Fruit fly (Drosophila melanogaster): ENCODE results near the gene Dnaaf4.

The Dnaaf4 gene

DNA sequence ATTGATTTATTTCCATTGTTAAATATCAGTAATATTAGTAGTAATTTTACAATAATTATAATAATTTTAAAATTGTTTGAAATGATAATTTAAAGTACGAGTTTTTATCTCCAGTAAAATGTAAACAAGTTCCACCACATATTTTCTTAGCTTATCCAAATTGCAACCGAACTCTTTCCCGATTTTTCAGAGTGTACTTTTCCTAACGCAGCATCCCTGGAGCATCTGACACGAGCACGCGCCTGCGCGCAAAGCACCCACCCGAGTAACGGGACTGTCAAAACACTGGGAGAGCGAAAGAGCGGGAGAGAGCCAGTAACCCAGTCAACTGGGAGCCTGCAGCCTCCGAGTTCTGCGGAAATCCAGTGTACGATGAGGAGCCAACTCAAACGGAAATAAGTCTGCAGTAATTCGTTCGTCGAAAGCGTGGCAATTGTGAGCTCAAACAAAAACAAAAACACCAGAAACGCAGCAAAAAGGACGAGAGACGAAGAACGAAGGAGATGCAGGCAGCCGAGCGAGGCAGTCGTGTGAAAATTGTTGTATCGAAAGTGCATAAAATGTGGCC is 35.1 kb downstream of the Dnaaf4 start, which contains the start of gene CG16854:
Gene CG16854, plus strand, starts transcription at position 365 of the 568 bp plus-strand sequence.
- TF ChIP-seq CG8632 (GFP tag; optimal IDR thresholded peaks at IDR 0.05): no peak
- TF ChIP-seq CG7368 (GFP tag; optimal IDR thresholded peaks at IDR 0.05): no peak
- no peak for TF ChIP-seq Sox14 (GFP tag; optimal IDR thresholded peaks at IDR 0.05)
- no peak for TF ChIP-seq Hr4 (GFP tag; optimal IDR thresholded peaks at IDR 0.05)
- no peak for TF ChIP-seq Met (GFP tag; optimal IDR thresholded peaks at IDR 0.05)
- TF ChIP-seq svp (GFP tag): no peak
- TF ChIP-seq CG11902 (GFP tag; optimal IDR thresholded peaks at IDR 0.05): no peak
- TF ChIP-seq CG34406 (GFP tag; optimal IDR thresholded peaks at IDR 0.05): no peak

DNA sequence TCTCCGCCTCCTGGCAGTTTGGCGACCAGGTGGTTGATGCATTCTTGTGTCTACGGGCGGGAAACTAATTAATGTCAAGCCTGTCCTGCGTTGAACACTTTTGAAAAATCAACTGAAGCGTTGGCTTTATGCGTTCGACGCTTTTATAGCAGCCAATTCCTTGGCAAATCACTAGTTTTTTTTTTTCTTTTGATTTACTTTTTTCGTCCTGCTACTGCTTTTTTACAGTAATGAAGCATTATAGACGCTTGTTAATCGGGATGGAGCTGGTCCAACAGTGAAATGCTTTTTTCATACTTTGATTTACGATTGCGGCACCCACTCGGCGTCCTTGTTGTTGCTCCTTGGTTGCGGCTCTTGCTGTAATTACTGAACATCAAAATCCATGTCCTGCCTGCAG is 36.4 kb downstream of the Dnaaf4 start, which contains the start of gene AstCC:
Gene AstCC, minus strand, starts transcription at position 101 of the 400 bp plus-strand sequence.
- TF ChIP-seq Gug (GFP tag; IDR thresholded peaks at IDR 0.05) (no peak), fkh (GFP tag; optimal IDR thresholded peaks at IDR 0.05) (no peak), Lpt (GFP tag; optimal IDR thresholded peaks at IDR 0.05) (no peak), CG6808 (GFP tag; optimal IDR thresholded peaks at IDR 0.05) (no peak), lz (GFP tag; optimal IDR thresholded peaks at IDR 0.05) (no peak), CG8119 (GFP tag; IDR thresholded peaks at IDR 0.05) (no peak), salr (GFP tag; optimal IDR thresholded peaks at IDR 0.05) (no peak), CG3032 (tag; optimal IDR thresholded peaks at IDR 0.05) (no peak), CG11294 (GFP tag; IDR thresholded peaks at IDR 0.05) (no peak), CG7368 (GFP tag; optimal IDR thresholded peaks at IDR 0.05) (no peak), Hr39 (GFP tag; optimal IDR thresholded peaks at IDR 0.05) (no peak), Eip78C (GFP tag) (no peak), dac (GFP tag; optimal IDR thresholded peaks at IDR 0.05) (no peak), Hr4 (GFP tag; optimal IDR thresholded peaks at IDR 0.05) (no peak), svp (GFP tag) (no peak), Hr38 (GFP tag; optimal IDR thresholded peaks at IDR 0.05) (no peak), Sox14 (GFP tag; optimal IDR thresholded peaks at IDR 0.05) (no peak), CG4318 (GFP tag; optimal IDR thresholded peaks at IDR 0.05) (no peak)

DNA sequence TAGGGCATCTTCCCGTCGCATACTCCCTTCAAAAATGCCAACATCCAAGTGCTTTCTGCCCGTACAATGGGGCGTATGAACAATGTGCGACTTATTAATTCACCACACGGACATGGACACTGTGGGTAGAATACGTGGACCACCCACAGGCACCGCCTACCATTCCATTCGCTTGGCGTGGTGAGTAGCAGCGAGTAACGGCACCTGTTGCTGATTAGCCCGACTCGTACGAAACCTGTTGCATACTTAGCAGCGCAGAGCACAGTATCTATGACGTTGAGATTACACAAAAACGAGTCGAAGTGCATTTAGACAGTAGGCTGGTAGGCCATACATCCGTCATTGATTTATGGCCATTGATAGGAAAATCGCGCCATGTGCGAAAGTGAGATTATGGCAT is 39.5 kb downstream of the Dnaaf4 start:
- TF ChIP-seq CG6854 (GFP tag; optimal IDR thresholded peaks at IDR 0.05) (no peak), CG10669 (GFP tag; optimal IDR thresholded peaks at IDR 0.05) (no peak), achi (GFP tag; optimal IDR thresholded peaks at IDR 0.05) (no peak), net (GFP tag; optimal IDR thresholded peaks at IDR 0.05) (no peak), ss (GFP tag; optimal IDR thresholded peaks at IDR 0.05) (no peak), OdsH (GFP tag; optimal IDR thresholded peaks at IDR 0.05) (no peak), CG8632 (GFP tag; optimal IDR thresholded peaks at IDR 0.05) (no peak), Gug (GFP tag; IDR thresholded peaks at IDR 0.05) (no peak), Sox14 (GFP tag; optimal IDR thresholded peaks at IDR 0.05) (no peak), CG4318 (GFP tag; optimal IDR thresholded peaks at IDR 0.05) (no peak), Blimp-1 (GFP tag; optimal IDR thresholded peaks at IDR 0.05) (no peak), CG6163 (GFP tag; IDR thresholded peaks at IDR 0.05) (no peak), topi (GFP tag; optimal IDR thresholded peaks at IDR 0.05) (no peak), spab (GFP tag; optimal IDR thresholded peaks at IDR 0.05) (no peak), CG11902 (GFP tag; optimal IDR thresholded peaks at IDR 0.05) (no peak), pdm3 (GFP tag; optimal IDR thresholded peaks at IDR 0.05) (no peak), fd85E (GFP tag; optimal IDR thresholded peaks at IDR 0.05) (no peak), dac (GFP tag; optimal IDR thresholded peaks at IDR 0.05) (no peak), CG34406 (GFP tag; optimal IDR thresholded peaks at IDR 0.05) (no peak), svp (GFP tag) (no peak)

DNA sequence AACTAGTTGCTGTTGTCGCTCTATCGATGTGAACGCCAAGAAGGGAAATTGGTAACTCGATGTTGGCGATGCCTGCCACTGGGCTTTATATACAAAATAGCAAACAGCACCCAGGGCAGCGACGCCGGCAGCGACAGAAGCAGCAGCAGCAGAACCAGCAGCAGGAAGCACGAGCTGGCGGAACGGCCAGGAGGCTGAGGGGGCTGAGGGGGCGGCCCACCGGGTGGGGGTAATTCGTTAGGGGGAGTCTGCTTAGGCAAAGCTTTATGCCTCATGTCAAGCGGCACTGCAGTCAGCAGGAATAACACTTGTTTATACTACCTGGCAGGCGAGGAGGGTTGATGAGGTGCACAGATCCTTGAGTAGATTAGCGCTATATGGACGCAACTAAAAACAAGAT is 40.2 kb downstream of the Dnaaf4 start, which contains the start of gene AstC:
Gene AstC, minus strand, starts transcription at position 63 of the 400 bp plus-strand sequence.
- TF ChIP-seq svp (GFP tag): no peak
- no peak for TF ChIP-seq Sox15 (GFP tag; optimal IDR thresholded peaks at IDR 0.05)
- no peak for TF ChIP-seq topi (GFP tag; optimal IDR thresholded peaks at IDR 0.05)
- no peak for TF ChIP-seq CG11902 (GFP tag; optimal IDR thresholded peaks at IDR 0.05)
- TF ChIP-seq lz (GFP tag; optimal IDR thresholded peaks at IDR 0.05): no peak
- no peak for TF ChIP-seq acj6 (GFP tag; optimal IDR thresholded peaks at IDR 0.05)

Data from whole organism, prepupa.